Worm (Caenorhabditis elegans): Measurements from ENCODE around the gene T25C12.3.

The T25C12.3 gene

ce11 chrX:11471893-11472292, 27.9 kb downstream of the T25C12.3 start:
- TF ChIP-seq pqm-1 (tag; optimal IDR thresholded peaks at IDR 0.05) (no peak), C04F5.9 (tag; optimal IDR thresholded peaks at IDR 0.05) (no peak), egl-13 (tag; optimal IDR thresholded peaks at IDR 0.05) (peak; percentile 24), nhr-85 (tag) (peak; percentile 69), fkh-4 (tag; optimal IDR thresholded peaks at IDR 0.05; ENCODE audit: borderline replicate concordance) (no peak), efl-1 (optimal IDR thresholded peaks at IDR 0.05) (no peak), efl-1 (GFP tag; optimal IDR thresholded peaks at IDR 0.05 in 1 of 2) (peak; percentile 8 to 91), mep-1 (tag; optimal IDR thresholded peaks at IDR 0.05) (peak; percentile 49), lin-39 (tag; optimal IDR thresholded peaks at IDR 0.05) (no peak), mef-2 (tag; optimal IDR thresholded peaks at IDR 0.05) (no peak), isw-1 (GFP tag; IDR thresholded peaks at IDR 0.05) (peak; percentile 11; the same call in 1 of the 2 replicates), sup-37 (GFP tag; optimal IDR thresholded peaks at IDR 0.05) (no peak), egl-27 (tag; optimal IDR thresholded peaks at IDR 0.05) (no peak), C16A3.4 (tag; optimal IDR thresholded peaks at IDR 0.05) (no peak), fkh-8 (tag; optimal IDR thresholded peaks at IDR 0.05) (peak; percentile 71), lin-35 (GFP tag; optimal IDR thresholded peaks at IDR 0.05) (peak; percentile 44 to 65), nhr-71 (tag; optimal IDR thresholded peaks at IDR 0.05) (peak; percentile 70), lsy-2 (tag; optimal IDR thresholded peaks at IDR 0.05) (peak; percentile 3 to 25), unc-130 (tag; optimal IDR thresholded peaks at IDR 0.05) (peak; percentile 32), nhr-20 (tag; optimal IDR thresholded peaks at IDR 0.05) (peak; percentile 62), pax-3 (tag; optimal IDR thresholded peaks at IDR 0.05) (peak; percentile 25), alr-1 (tag; optimal IDR thresholded peaks at IDR 0.05; ENCODE audit: borderline replicate concordance) (no peak), nhr-90 (tag; optimal IDR thresholded peaks at IDR 0.05; ENCODE audit: poor library complexity) (no peak), fkh-10 (GFP tag; optimal IDR thresholded peaks at IDR 0.05) (peak; percentile 13), nhr-47 (tag; optimal IDR thresholded peaks at IDR 0.05) (peak; percentile 47), dpl-1 (GFP tag; optimal IDR thresholded peaks at IDR 0.05) (peak in 2 of 3 experiments; percentile 3 to 18), nhr-19 (GFP tag; conservative IDR thresholded peaks at IDR 0.05) (peak; percentile 56), ceh-63 (GFP tag; optimal IDR thresholded peaks at IDR 0.05) (no peak), rnt-1 (tag; optimal IDR thresholded peaks at IDR 0.05) (peak; percentile 24), sox-4 (tag; optimal IDR thresholded peaks at IDR 0.05) (peak; percentile 5), hlh-17 (GFP tag; optimal IDR thresholded peaks at IDR 0.05; ENCODE audit: borderline replicate concordance) (no peak), unc-86 (tag; optimal IDR thresholded peaks at IDR 0.05) (peak; percentile 51), skn-1 (tag; optimal IDR thresholded peaks at IDR 0.05) (peak; percentile 89), snpc-4 (tag; optimal IDR thresholded peaks at IDR 0.05) (peak; percentile 42), lin-14 (GFP tag; optimal IDR thresholded peaks at IDR 0.05) (peak; percentile 96), swsn-7 (tag; optimal IDR thresholded peaks at IDR 0.05) (peak; percentile 25), ztf-4 (tag; optimal IDR thresholded peaks at IDR 0.05) (peak; percentile 29), snu-23 (GFP tag; optimal IDR thresholded peaks at IDR 0.05) (peak; percentile 59), irx-1 (tag; optimal IDR thresholded peaks at IDR 0.05) (peak; percentile 8), mdl-1 (tag; optimal IDR thresholded peaks at IDR 0.05) (peak in 1 of 2 experiments; percentile 88), tbx-2 (tag; optimal IDR thresholded peaks at IDR 0.05) (peak; percentile 48), ceh-82 (tag; optimal IDR thresholded peaks at IDR 0.05) (peak in 2 of 3 experiments; percentile 5 to 6)

- TF ChIP-seq grh-1 (GFP tag; IDR thresholded peaks at IDR 0.05) (no peak), fkh-10 (GFP tag; optimal IDR thresholded peaks at IDR 0.05) (no peak), ceh-88 (GFP tag; IDR thresholded peaks at IDR 0.05) (no peak), lin-35 (GFP tag; optimal IDR thresholded peaks at IDR 0.05) (peak in 1 of 2 experiments; percentile 22), lin-13 (GFP tag; optimal IDR thresholded peaks at IDR 0.05) (no peak), blmp-1 (tag; optimal IDR thresholded peaks at IDR 0.05) (peak; percentile 9), egl-27 (tag; optimal IDR thresholded peaks at IDR 0.05) (no peak), efl-1 (optimal IDR thresholded peaks at IDR 0.05) (no peak), efl-1 (GFP tag; optimal IDR thresholded peaks at IDR 0.05 in 1 of 2) (no peak), elt-3 (tag; optimal IDR thresholded peaks at IDR 0.05) (peak in 1 of 6 experiments; percentile 20), irx-1 (tag; optimal IDR thresholded peaks at IDR 0.05) (no peak), xbp-1 (tag; optimal IDR thresholded peaks at IDR 0.05) (no peak), unc-98 (GFP tag; IDR thresholded peaks at IDR 0.05) (no peak)
These were observed 28.4 kb downstream of the T25C12.3 start for ce11 chrX:11471409-11471808.
